Fruit fly (Drosophila melanogaster) whole organism, wandering third instar larva: ENCODE data around the gene CG6678.

Experiments
- CG9705 ChIP-seq: fragments of 200-800 bp; sonication (Bioruptor generic); optimal IDR thresholded peaks from 2 replicates; lab custom pipeline; 2018; ENCODE audit warnings: missing biosample characterization, mild to moderate bottlenecking, missing genetic modification characterization
- CrebA ChIP-seq: fragments of 200-800 bp; sonication (Bioruptor generic); optimal IDR thresholded peaks from 2 replicates; lab custom pipeline; 2016; ENCODE audit warnings: missing biosample characterization, mild to moderate bottlenecking, missing genetic modification characterization, borderline replicate concordance
- GATAd ChIP-seq: sonication (Bioruptor generic); optimal IDR thresholded peaks from 2 replicates; lab custom pipeline; 2016; ENCODE audit warnings: missing biosample characterization, missing genetic modification characterization
- Myc ChIP-seq: fragments of >200 bp; optimal IDR thresholded peaks from 2 replicates; lab custom pipeline; 2017
- ey ChIP-seq: fragments of 200-800 bp; sonication (Bioruptor generic); optimal IDR thresholded peaks from 2 replicates; lab custom pipeline; 2016; ENCODE audit warnings: missing biosample characterization, missing genetic modification characterization
- fru ChIP-seq: fragments of 200-800 bp; sonication (Bioruptor generic); optimal IDR thresholded peaks from 3 replicates; lab custom pipeline; 2016; ENCODE audit warnings: missing biosample characterization, mild to moderate bottlenecking, missing genetic modification characterization
- lola ChIP-seq: fragments of >200 bp; optimal IDR thresholded peaks from 2 replicates; lab custom pipeline; 2017; ENCODE audit warnings: missing biosample characterization, missing genetic modification characterization
- pan ChIP-seq: fragments of >200 bp; optimal IDR thresholded peaks from 2 replicates; lab custom pipeline; 2017
- usp ChIP-seq: fragments of >200 bp; optimal IDR thresholded peaks from 2 replicates; lab custom pipeline; 2017; ENCODE audit warnings: missing biosample characterization, missing genetic modification characterization
- woc ChIP-seq: sonication (Bioruptor generic); optimal IDR thresholded peaks from 2 replicates; lab custom pipeline; 2016; ENCODE audit warnings: missing biosample characterization, mild to moderate bottlenecking, missing genetic modification characterization

DNA sequence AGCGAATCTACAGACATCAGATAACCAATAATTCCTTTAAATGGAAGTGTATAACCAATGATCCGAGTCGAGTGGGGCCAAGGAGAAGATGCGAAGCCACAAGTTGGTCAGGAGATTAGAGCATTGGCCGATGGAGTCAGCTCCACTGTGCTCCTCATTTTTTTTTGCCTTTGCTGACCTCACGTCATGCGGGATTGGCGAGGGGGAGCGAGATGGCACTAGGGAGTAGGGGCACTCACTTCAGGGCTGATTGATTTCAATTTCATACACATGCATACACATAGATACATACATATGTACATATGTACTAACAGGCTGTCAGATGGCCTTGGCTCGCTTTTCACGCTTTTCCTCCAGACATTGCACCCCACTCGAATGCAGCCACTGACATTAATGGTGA lies 38.6 kb upstream of the CG6678 start:
- TF ChIP-seq ey (no peak), usp (no peak), fru (GFP tag; lab: Kevin White, UChicago) (no peak), GATAd (no peak), woc (GFP tag; lab: Kevin White, UChicago) (no peak), CG9705 (no peak), lola (GFP tag; lab: Kevin White, UChicago) (no peak), Myc (lab: Kevin White, UChicago) (no peak), CrebA (no peak), pan (lab: Kevin White, UChicago) (no peak)
